Fruit fly (Drosophila melanogaster): ENCODE data around the gene CG7488.
A peak's percentile ranks its signal among the peaks of the same experiment; 100 is the strongest.

Gene CG7488

DNA sequence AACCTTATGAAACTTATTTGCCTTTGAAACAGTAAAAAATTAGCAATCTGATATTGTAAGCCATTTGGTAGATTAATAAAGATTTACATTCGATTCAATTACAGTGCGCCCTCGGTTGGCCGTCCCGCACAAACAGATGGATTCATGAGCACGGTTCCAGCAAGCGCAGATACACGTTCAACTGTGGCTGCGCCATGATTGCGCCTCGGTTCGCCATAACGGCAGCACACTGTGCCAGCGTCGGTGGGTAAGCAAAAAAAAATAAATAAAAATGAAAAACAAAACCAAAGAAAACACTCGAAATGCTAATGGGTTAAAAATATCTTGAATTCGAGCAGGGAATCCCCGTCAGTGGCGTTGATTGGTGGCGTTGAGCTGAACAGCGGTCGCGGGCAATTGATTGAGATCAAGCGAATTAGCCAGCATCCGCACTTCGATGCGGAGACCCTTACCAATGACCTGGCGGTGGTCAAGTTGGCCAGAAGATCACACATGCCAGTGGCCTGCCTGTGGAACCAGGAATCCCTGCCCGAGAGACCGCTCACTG, 43.7 kb downstream of the CG7488 start (continued):
- TF ChIP-seq chif (GFP tag; optimal IDR thresholded peaks at IDR 0.05) (no peak), ems (GFP tag; optimal IDR thresholded peaks at IDR 0.05) (no peak), Oli (tag; optimal IDR thresholded peaks at IDR 0.05) (no peak), eyg (GFP tag; optimal IDR thresholded peaks at IDR 0.05) (no peak), CG10366 (GFP tag; IDR thresholded peaks at IDR 0.05) (0 out of 2 replicates have a peak, but pooled peaks have one; percentile 11), vvl (GFP tag; IDR thresholded peaks at IDR 0.05) (peak; percentile 57; the same call in 1 of the 2 replicates), stc (GFP tag; IDR thresholded peaks at IDR 0.05) (no peak), Chrac-16 (GFP tag; optimal IDR thresholded peaks at IDR 0.05) (no peak), al (GFP tag; IDR thresholded peaks at IDR 0.05) (0 out of 2 replicates have a peak, but pooled peaks have one; percentile 12), CG12391 (tag; optimal IDR thresholded peaks at IDR 0.05) (no peak)

DNA sequence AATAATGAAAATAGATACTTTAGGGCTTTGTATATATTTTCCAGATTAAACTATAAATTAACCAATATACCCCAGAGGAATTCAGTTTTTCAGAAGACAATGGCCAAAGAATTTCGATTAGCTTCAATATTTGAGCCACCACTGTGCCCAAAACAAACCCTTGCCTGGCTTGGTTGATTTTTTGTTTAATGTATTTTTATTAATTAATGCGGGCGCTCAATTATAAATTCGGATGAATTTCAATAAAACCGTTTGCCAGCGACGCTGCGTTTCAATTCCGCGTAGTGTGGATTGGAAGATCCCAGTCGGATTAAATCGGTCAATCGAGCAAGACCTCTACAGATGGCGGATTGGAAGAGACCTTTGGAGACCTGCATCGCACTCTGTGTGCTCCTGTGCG, 46.3 kb downstream of the CG7488 start, which contains the start of gene CG11670:
Gene CG11670, plus strand, starts transcription at position 301 of the 400 bp plus-strand sequence.
- TF ChIP-seq Tbp (GFP tag; optimal IDR thresholded peaks at IDR 0.05) (no peak), CG15073 (GFP tag; optimal IDR thresholded peaks at IDR 0.05) (peak; percentile 14)

DNA sequence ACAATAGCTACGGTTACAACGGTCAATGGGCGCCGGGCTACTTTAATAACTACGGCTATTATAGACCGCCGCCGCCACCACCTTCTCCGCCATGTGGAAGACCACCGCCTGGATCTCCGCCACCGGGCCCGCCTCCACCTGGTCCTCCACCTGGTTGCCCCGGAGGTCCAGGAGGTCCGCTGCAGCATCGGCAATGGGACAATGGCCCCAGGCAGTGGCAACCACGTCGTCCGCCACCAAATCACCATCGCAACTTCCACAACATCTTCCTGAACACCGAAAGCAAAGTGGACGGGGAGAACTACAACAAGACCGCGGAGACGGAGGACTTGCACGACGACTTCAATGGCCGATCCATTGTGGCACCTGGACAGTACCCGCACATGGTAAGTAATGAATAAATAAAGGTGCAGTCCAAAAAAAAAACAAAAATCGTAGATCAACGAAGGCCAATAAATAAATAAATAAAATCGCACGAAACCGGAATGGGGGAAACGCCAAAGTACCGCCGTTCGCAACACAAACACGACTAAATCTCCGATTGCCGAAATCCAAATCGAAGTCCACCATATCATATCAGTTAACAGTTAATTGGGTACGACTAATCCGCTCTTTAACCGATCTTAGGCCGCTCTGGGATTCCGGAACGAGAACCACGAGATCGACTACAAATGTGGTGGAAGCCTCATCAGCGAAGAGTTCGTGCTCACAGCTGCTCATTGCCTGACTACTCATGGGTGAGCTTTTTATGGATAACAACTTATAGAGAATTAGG, 47.0 kb downstream of the CG7488 start, which contains the start of gene snk:
Gene snk, minus strand, starts transcription at position 513 of the 775 bp plus-strand sequence.
- TF ChIP-seq sim (GFP tag; IDR thresholded peaks at IDR 0.05) (0 out of 2 replicates have a peak, but pooled peaks have one; percentile 5), Med (GFP tag) (peak; percentile 66), hb (GFP tag; IDR thresholded peaks at IDR 0.05; ENCODE audit: partially characterized antibody) (0 out of 3 replicates have a peak, but pooled peaks have one; percentile 8), exex (tag; optimal IDR thresholded peaks at IDR 0.05) (peak; percentile 34), CG34376 (GFP tag; optimal IDR thresholded peaks at IDR 0.05) (no peak), Trl (optimal IDR thresholded peaks at IDR 0.05) (peak in 1 of 2 experiments; percentile 38), Trl (GFP tag; optimal IDR thresholded peaks at IDR 0.05) (no peak), Hr39 (optimal IDR thresholded peaks at IDR 0.05) (peak; percentile 36), Mad (GFP tag; optimal IDR thresholded peaks at IDR 0.05) (no peak), chinmo (GFP tag; IDR thresholded peaks at IDR 0.05; ENCODE audit: partially characterized antibody) (0 out of 4 replicates have a peak, but pooled peaks have one; percentile 61), Ets65A (GFP tag) (peak; percentile 54)

DNA sequence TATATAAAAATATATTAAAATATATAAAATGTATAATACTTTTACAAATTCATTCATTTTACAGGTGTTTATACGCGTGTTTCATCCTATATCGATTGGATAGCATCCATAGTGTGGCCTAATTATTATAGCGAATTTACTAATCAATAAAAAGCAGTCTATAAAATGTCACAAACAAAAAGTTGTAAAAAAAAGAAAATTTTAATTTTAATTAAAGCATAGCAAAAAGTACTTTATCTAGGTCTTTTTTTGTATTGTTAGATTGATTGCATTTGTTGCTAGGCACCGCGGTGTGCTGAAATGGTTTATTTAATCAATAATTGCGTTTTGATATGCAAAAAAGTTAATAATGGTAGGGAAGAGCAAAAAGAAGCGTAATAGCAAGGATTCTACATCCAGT, 48.4 kb downstream of the CG7488 start, which contains the start of gene CG45122:
Gene CG45122, plus strand, starts transcription at position 301 of the 400 bp plus-strand sequence.
- no peak for TF ChIP-seq Pdp1 (GFP tag; optimal IDR thresholded peaks at IDR 0.05)
- no peak for TF ChIP-seq amos (GFP tag; IDR thresholded peaks at IDR 0.05; ENCODE audit: partially characterized antibody)
- no peak for TF ChIP-seq Dll (GFP tag; IDR thresholded peaks at IDR 0.05; ENCODE audit: partially characterized antibody)
- no peak for TF ChIP-seq B-H1 (GFP tag; IDR thresholded peaks at IDR 0.05)
- no peak for TF ChIP-seq repo (GFP tag; optimal IDR thresholded peaks at IDR 0.05)
- no peak for TF ChIP-seq ham (GFP tag; IDR thresholded peaks at IDR 0.05)
- TF ChIP-seq CG3838 (GFP tag; optimal IDR thresholded peaks at IDR 0.05): no peak
- TF ChIP-seq Jarid2 (GFP tag; optimal IDR thresholded peaks at IDR 0.05): no peak
- no peak for TF ChIP-seq sqz (GFP tag; optimal IDR thresholded peaks at IDR 0.05)
- TF ChIP-seq Dad (GFP tag; optimal IDR thresholded peaks at IDR 0.05): no peak

DNA sequence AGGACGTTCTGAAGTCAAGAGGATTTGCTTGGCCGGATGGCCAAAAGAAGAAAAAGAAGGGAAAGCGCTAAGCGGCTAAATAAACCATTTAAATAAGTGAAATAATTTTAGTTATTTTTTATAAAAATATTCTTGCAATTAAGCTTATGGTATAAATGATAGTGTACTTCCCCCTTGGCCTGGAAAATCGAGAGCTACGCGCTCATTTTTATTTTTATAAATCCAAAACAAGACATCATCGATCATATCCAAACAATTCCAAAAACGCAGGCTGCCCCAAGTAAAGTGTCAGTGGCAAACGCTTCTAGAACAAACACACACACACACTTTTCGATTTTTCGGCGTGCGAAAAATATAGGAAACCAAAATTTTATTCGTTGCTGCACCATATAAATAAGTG, 49.0 kb downstream of the CG7488 start, which contains the start of gene Hsc70-2:
Gene Hsc70-2, plus strand, starts transcription at position 301 of the 400 bp plus-strand sequence.
- TF ChIP-seq br (optimal IDR thresholded peaks at IDR 0.05) (no peak), run (tag; optimal IDR thresholded peaks at IDR 0.05) (no peak), CG17186 (GFP tag; optimal IDR thresholded peaks at IDR 0.05) (no peak), tx (GFP tag; optimal IDR thresholded peaks at IDR 0.05) (no peak), CG18619 (GFP tag; optimal IDR thresholded peaks at IDR 0.05) (no peak), Ets97D (GFP tag; optimal IDR thresholded peaks at IDR 0.05) (no peak), stc (GFP tag; IDR thresholded peaks at IDR 0.05) (no peak), NC2α (GFP tag; optimal IDR thresholded peaks at IDR 0.05) (no peak), grn (GFP tag; optimal IDR thresholded peaks at IDR 0.05) (no peak), esg (GFP tag; conservative IDR thresholded peaks at IDR 0.05) (no peak), fd64A (GFP tag; optimal IDR thresholded peaks at IDR 0.05) (no peak), gsb-n (tag; optimal IDR thresholded peaks at IDR 0.05) (no peak), CoRest (tag; optimal IDR thresholded peaks at IDR 0.05) (no peak), h (optimal IDR thresholded peaks at IDR 0.05) (no peak)

Measured in whole organism, embryonic.